Fruit fly (Drosophila melanogaster): Measurements from ENCODE around the gene CatB.

- no peak for TF ChIP-seq pan (optimal IDR thresholded peaks at IDR 0.05)
- no peak for TF ChIP-seq Dll (optimal IDR thresholded peaks at IDR 0.05)
- no peak for TF ChIP-seq usp (GFP tag; optimal IDR thresholded peaks at IDR 0.05)
- TF ChIP-seq CG8478 (optimal IDR thresholded peaks at IDR 0.05): no peak
- no peak for TF ChIP-seq psq (optimal IDR thresholded peaks at IDR 0.05)
These were observed 21.9 kb upstream of the CatB start for dm6 chr2L:8683261-8684042.
